Worm (Caenorhabditis elegans) whole organism, L1 larva: ENCODE measurements around the gene R02D5.4.

Experiments
- ama-1 ChIP-seq: fragments of 150-350 bp; optimal IDR thresholded peaks from 2 replicates; lab custom pipeline; 2014
- ceh-88 ChIP-seq: fragments of 200-800 bp; sonication (Bioruptor generic); IDR thresholded peaks from 2 replicates; pipeline ENCODE4 v1.3.6; 2022; ENCODE audit warnings: missing genetic modification characterization, missing compliant biosample characterization
- ceh-90 ChIP-seq: sonication (generic microtip); optimal IDR thresholded peaks from 2 replicates; lab custom pipeline; 2016; ENCODE audit warnings: missing genetic modification characterization, missing compliant biosample characterization
- dpl-1 ChIP-seq, 3 experiments: fragments of 150-350 bp in 2 of 3; sonication (generic microtip) in 1 of 3; optimal IDR thresholded peaks; 2 replicates each; lab custom pipeline; 2014 to 2017; ENCODE audit warnings: missing biosample characterization in 3 of 3, missing genetic modification characterization in 3 of 3, missing genetic modification reagents in 3 of 3
- dsc-1 ChIP-seq: sonication (generic microtip); optimal IDR thresholded peaks from 2 replicates; lab custom pipeline; 2016; ENCODE audit warnings: mild to moderate bottlenecking, missing genetic modification characterization, missing compliant biosample characterization
- efl-1 ChIP-seq, 4 experiments: fragments of 150-350 bp; optimal IDR thresholded peaks in 3 of 4; peaks in 1 of 4; 1 replicate in 1 of 4; 2 replicates in 3 of 4; lab custom pipeline; 2014; ENCODE audit warnings: missing biosample characterization in 2 of 4, missing genetic modification characterization in 2 of 4, missing genetic modification reagents in 2 of 4
- elt-2 ChIP-seq: sonication (generic microtip); optimal IDR thresholded peaks from 2 replicates; lab custom pipeline; 2016; ENCODE audit warnings: missing genetic modification characterization, mild to moderate bottlenecking, inconsistent platforms, missing compliant biosample characterization, missing genetic modification reagents
- elt-3 ChIP-seq, 6 experiments: fragments of 150-350 bp in 1 of 6; sonication (generic microtip); optimal IDR thresholded peaks; 2 replicates each; lab custom pipeline; 2017 to 2018; ENCODE audit warnings: missing biosample characterization in 6 of 6, missing genetic modification characterization in 6 of 6, inconsistent platforms in 1 of 6
- ets-5 ChIP-seq: fragments of 200-800 bp; sonication (Bioruptor generic); IDR thresholded peaks from 2 replicates; pipeline ENCODE4 v1.3.6; 2022; ENCODE audit warnings: missing genetic modification characterization, missing compliant biosample characterization
- fkh-10 ChIP-seq: sonication (generic microtip); optimal IDR thresholded peaks from 2 replicates; lab custom pipeline; 2017; ENCODE audit warnings: missing biosample characterization, missing genetic modification reagents, missing genetic modification characterization
- fkh-4 ChIP-seq: sonication (generic microtip); optimal IDR thresholded peaks from 2 replicates; lab custom pipeline; 2016; ENCODE audit warnings: missing compliant biosample characterization, missing genetic modification characterization, borderline replicate concordance
- grh-1 ChIP-seq: fragments of 200-800 bp; sonication (Bioruptor generic); IDR thresholded peaks from 2 replicates; pipeline ENCODE4 v1.3.6; 2022; ENCODE audit warnings: missing genetic modification reagents, missing genetic modification characterization, missing compliant biosample characterization
- hlh-4 ChIP-seq: sonication (generic microtip); optimal IDR thresholded peaks from 2 replicates; lab custom pipeline; 2016; ENCODE audit warnings: mild to moderate bottlenecking, missing genetic modification characterization, missing compliant biosample characterization
- hpl-2 ChIP-seq: fragments of 150-350 bp; optimal IDR thresholded peaks from 2 replicates; lab custom pipeline; 2014; ENCODE audit warnings: missing biosample characterization, missing genetic modification reagents, missing genetic modification characterization
- lin-14 ChIP-seq: fragments of 200-800 bp; sonication (Bioruptor generic); optimal IDR thresholded peaks from 2 replicates; lab custom pipeline; 2018; ENCODE audit warnings: mild to moderate bottlenecking, missing genetic modification characterization, moderate library complexity, missing compliant biosample characterization
- lin-35 ChIP-seq, 2 experiments: fragments of 150-350 bp; optimal IDR thresholded peaks; 2 replicates each; lab custom pipeline; 2014; ENCODE audit warnings: missing biosample characterization in 2 of 2, missing genetic modification characterization in 2 of 2, missing genetic modification reagents in 2 of 2
- lin-39 ChIP-seq: fragments of 150-350 bp; optimal IDR thresholded peaks from 2 replicates; lab custom pipeline; 2014; ENCODE audit warnings: missing biosample characterization, missing genetic modification reagents, missing genetic modification characterization
- lsy-2 ChIP-seq, 2 experiments: fragments of 150-350 bp; optimal IDR thresholded peaks; 2 replicates each; lab custom pipeline; 2014; ENCODE audit warnings: missing biosample characterization in 2 of 2, missing genetic modification characterization in 2 of 2
- mdl-1 ChIP-seq, 2 experiments: fragments of 150-350 bp; optimal IDR thresholded peaks; 2 replicates each; lab custom pipeline; 2014 to 2017; ENCODE audit warnings: missing biosample characterization in 2 of 2, missing genetic modification characterization in 2 of 2, inconsistent platforms in 1 of 2
- nhr-11 ChIP-seq: fragments of 150-350 bp; optimal IDR thresholded peaks from 2 replicates; lab custom pipeline; 2014; ENCODE audit warnings: missing biosample characterization, missing genetic modification characterization
- nhr-20 ChIP-seq: sonication (generic microtip); optimal IDR thresholded peaks from 2 replicates; lab custom pipeline; 2016; ENCODE audit warnings: mild to moderate bottlenecking, missing genetic modification characterization, missing compliant biosample characterization
- nhr-71 ChIP-seq: sonication (generic microtip); optimal IDR thresholded peaks from 2 replicates; lab custom pipeline; 2016; ENCODE audit warnings: mild to moderate bottlenecking, missing genetic modification characterization, moderate library complexity, missing compliant biosample characterization
- nhr-76 ChIP-seq: sonication (generic microtip); optimal IDR thresholded peaks from 2 replicates; lab custom pipeline; 2017; ENCODE audit warnings: missing biosample characterization, missing genetic modification characterization
- nhr-90 ChIP-seq: sonication (generic microtip); optimal IDR thresholded peaks from 2 replicates; lab custom pipeline; 2016; ENCODE audit warnings: mild to moderate bottlenecking, missing genetic modification characterization, missing compliant biosample characterization; ENCODE audit not compliant: poor library complexity
- pqm-1 ChIP-seq: sonication (generic microtip); optimal IDR thresholded peaks from 3 replicates; lab custom pipeline; 2017; ENCODE audit warnings: missing biosample characterization, missing genetic modification characterization
- snu-23 ChIP-seq: sonication (generic microtip); optimal IDR thresholded peaks from 2 replicates; lab custom pipeline; 2016; ENCODE audit warnings: missing genetic modification characterization, missing compliant biosample characterization
- vab-15 ChIP-seq: sonication (generic microtip); optimal IDR thresholded peaks from 2 replicates; lab custom pipeline; 2017; ENCODE audit warnings: missing genotype, mild to moderate bottlenecking, missing genetic modification characterization, missing compliant biosample characterization
- xbp-1 ChIP-seq: sonication (generic microtip); optimal IDR thresholded peaks from 2 replicates; lab custom pipeline; 2016; ENCODE audit warnings: missing genetic modification characterization, missing compliant biosample characterization
- ztf-4 ChIP-seq: fragments of 150-350 bp; optimal IDR thresholded peaks from 2 replicates; lab custom pipeline; 2014; ENCODE audit warnings: missing biosample characterization, missing genetic modification characterization

R02D5.4 gene

DNA sequence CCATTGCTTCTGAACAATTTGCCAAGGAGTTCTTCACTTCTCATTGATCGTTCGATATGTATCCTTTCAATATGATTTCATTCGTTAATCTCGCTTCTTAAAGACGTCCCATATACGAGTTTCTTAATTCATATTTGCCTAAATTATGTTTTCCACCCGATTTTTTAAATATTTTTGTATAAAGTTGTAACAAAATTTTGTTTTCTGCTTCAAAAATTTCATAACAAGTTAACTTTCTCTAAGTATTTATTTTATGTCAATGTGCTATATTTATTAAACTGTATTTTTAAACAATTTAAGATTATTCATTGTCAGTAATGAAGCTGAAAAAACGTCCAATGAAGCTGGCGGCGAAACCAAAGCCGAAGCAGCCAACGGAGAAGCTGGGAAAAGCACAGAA is 35.1 kb downstream of the R02D5.4 start, which contains the start of gene F23B12.7:
F23B12.7 (plus strand) TSS at position 301 of the 400 bp plus-strand sequence.
- no peak for TF ChIP-seq ets-5 (GFP tag; lab: Robert Waterston, UW)
- TF ChIP-seq ceh-88 (GFP tag; lab: Robert Waterston, UW): no peak
- no peak for TF ChIP-seq grh-1 (GFP tag; lab: Robert Waterston, UW)
- TF ChIP-seq ceh-90: no peak
- TF ChIP-seq nhr-71 (tag; lab: Kevin White, UChicago): no peak
- TF ChIP-seq lin-14 (GFP tag; lab: Kevin White, UChicago): no peak
- no peak for TF ChIP-seq nhr-76 (tag; lab: Kevin White, UChicago)
- TF ChIP-seq elt-3 (tag; optimal IDR thresholded peaks at IDR 0.05; lab: Kevin White, UChicago): no peak

ce11 chrV:14448669-14449068 is 35.8 kb downstream of the R02D5.4 start:
- TF ChIP-seq lin-35 (GFP tag; optimal IDR thresholded peaks at IDR 0.05; lab: Kevin White, UChicago): no peak
- no peak for TF ChIP-seq ztf-4 (tag; lab: Kevin White, UChicago)
- TF ChIP-seq lin-39 (tag; lab: Kevin White, UChicago): no peak
- peak; percentile 14 for TF ChIP-seq nhr-71 (tag; lab: Kevin White, UChicago)
- peak in 1 of 6 experiments; percentile 69 for TF ChIP-seq elt-3 (tag; optimal IDR thresholded peaks at IDR 0.05; lab: Kevin White, UChicago)
- TF ChIP-seq xbp-1 (tag; lab: Kevin White, UChicago): no peak

ce11 chrV:14447240-14447763 is 37.2 kb downstream of the R02D5.4 start, which contains the start of the genes dlat-1 and fntb-1:
TSS of gene dlat-1 (minus strand) at chrV:14447290.
TSS of gene fntb-1 (plus strand) at chrV:14447651.
- peak in 2 of 3 experiments; percentile 4 to 32 for TF ChIP-seq dpl-1 (GFP tag; optimal IDR thresholded peaks at IDR 0.05; lab: Kevin White, UChicago)
- TF ChIP-seq snu-23 (GFP tag; lab: Kevin White, UChicago): peak; percentile 18
- peak; percentile 29 for TF ChIP-seq nhr-71 (tag; lab: Kevin White, UChicago)
- no peak for TF ChIP-seq nhr-11
- TF ChIP-seq vab-15 (tag; lab: Kevin White, UChicago): no peak
- TF ChIP-seq elt-3 (tag; optimal IDR thresholded peaks at IDR 0.05; lab: Kevin White, UChicago): peak in 1 of 6 experiments; percentile 9
- peak; percentile 12 to 25 for TF ChIP-seq efl-1 (optimal IDR thresholded peaks at IDR 0.05; lab: Kevin White, UChicago)
- peak; percentile 20 to 90 for TF ChIP-seq efl-1 (GFP tag; optimal IDR thresholded peaks at IDR 0.05 in 1 of 2; lab: Kevin White, UChicago)
- TF ChIP-seq lsy-2 (tag; optimal IDR thresholded peaks at IDR 0.05; lab: Kevin White, UChicago): peak in 1 of 2 experiments; percentile 27
- TF ChIP-seq ama-1 (lab: Kevin White, UChicago): peak; percentile 31
- TF ChIP-seq nhr-90: no peak
- peak; percentile 13 for TF ChIP-seq pqm-1 (tag; lab: Kevin White, UChicago)
- peak in 1 of 2 experiments; percentile 29 for TF ChIP-seq lin-35 (GFP tag; optimal IDR thresholded peaks at IDR 0.05; lab: Kevin White, UChicago)
- no peak for TF ChIP-seq fkh-10 (GFP tag; lab: Kevin White, UChicago)
- peak; percentile 70 for TF ChIP-seq elt-2 (tag; lab: Kevin White, UChicago)
- TF ChIP-seq, all 84 proteins: peak for 10

DNA sequence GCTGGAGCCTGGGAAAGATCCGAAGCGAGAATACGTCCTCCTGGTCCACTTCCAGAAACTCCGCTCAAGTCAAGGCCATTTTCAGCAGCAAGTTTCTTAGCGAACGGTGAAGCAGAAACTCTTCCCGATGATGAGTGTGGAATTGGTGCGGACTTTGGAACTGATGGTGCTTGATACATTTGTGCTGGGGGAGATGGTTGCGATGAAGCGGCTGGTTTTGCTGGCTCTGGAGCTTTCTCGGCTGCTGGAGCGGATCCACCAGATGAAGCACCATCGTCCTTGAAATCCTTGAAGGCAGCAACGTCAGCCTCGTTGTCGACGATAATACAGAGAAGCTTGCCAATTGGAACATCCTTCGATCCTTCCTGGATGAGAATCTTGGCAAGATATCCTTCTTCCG is 38.0 kb downstream of the R02D5.4 start:
- TF ChIP-seq fkh-4 (no peak), elt-2 (tag; lab: Kevin White, UChicago) (no peak), hpl-2 (GFP tag; lab: Kevin White, UChicago) (no peak), mdl-1 (tag; optimal IDR thresholded peaks at IDR 0.05; lab: Kevin White, UChicago) (no peak), hlh-4 (tag; lab: Kevin White, UChicago) (no peak), nhr-20 (no peak), dsc-1 (tag; lab: Kevin White, UChicago) (no peak)

DNA sequence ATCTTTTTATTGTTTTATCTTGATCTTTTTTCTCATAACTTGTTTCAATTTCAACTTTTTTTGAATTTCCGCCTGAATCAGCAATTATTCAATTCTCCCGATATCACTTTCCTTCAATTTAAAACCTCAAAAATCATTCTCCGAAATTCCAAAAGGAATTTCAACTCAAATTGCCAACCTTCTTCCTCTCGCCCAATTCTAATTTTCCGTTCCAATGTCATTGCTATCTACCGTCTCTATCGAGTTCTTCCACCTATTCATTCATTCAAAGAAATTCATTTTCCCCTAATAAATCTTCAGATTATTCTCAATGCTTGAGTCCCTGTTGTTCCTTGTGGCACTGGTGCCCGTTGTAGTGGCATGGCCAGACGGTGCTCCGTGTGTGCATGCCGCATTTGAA is 43.6 kb downstream of the R02D5.4 start, which contains the start of gene F23B12.4:
F23B12.4 (plus strand) TSS at position 301 of the 400 bp plus-strand sequence.
- no peak for TF ChIP-seq efl-1 (optimal IDR thresholded peaks at IDR 0.05; lab: Kevin White, UChicago)
- peak in 1 of 2 experiments; percentile 36 for TF ChIP-seq efl-1 (GFP tag; optimal IDR thresholded peaks at IDR 0.05 in 1 of 2; lab: Kevin White, UChicago)
- no peak for TF ChIP-seq fkh-10 (GFP tag; lab: Kevin White, UChicago)
- no peak for TF ChIP-seq ceh-88 (GFP tag; lab: Robert Waterston, UW)
- TF ChIP-seq, all 84 proteins: peak for 1
